Fruit fly (Drosophila melanogaster) whole organism: ENCODE measurements around the gene CG31730.

Source experiments
- Dll ChIP-seq: fragments of >200 bp; optimal IDR thresholded peaks from 2 replicates; lab custom pipeline; 2017
- psq ChIP-seq: fragments of >200 bp; optimal IDR thresholded peaks from 2 replicates; lab custom pipeline; 2017
- usp ChIP-seq: fragments of >200 bp; optimal IDR thresholded peaks from 2 replicates; lab custom pipeline; 2017; ENCODE audit warnings: missing biosample characterization, missing genetic modification characterization, mixed read lengths

DNA sequence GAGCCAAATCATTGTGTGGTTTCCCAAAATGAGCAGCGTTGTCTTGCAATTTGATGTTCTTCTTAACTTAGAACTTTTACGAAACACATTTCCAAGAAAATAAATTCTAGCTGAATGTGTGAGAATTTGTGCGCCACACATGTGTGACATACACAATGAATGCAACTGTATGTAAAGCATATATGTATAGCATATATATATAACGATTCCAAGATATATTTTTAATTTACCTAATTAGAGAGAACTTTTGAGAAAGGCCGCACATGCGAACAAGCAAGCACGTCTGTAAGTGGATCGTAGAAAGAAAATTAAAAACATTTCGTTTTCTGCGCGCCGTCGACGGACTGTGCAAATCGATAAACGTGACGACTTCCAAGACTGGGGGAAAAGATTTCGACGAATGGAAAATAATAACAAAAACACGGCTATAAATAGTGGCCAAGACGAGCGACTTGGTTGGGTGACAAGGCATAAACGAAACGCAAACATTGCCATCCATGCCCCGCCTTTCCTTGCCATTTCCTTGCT lies 32.5 kb upstream of the CG31730 start:
- no peak for TF ChIP-seq Dll
- no peak for TF ChIP-seq psq
- TF ChIP-seq usp, result no peak
